Fruit fly (Drosophila melanogaster): ENCODE results near the gene Dad.
A peak's percentile ranks its signal among the peaks of the same experiment; 100 is the strongest.

Dad gene

dm6 chr3R:17039993-17040807 is 13.6 kb upstream of the Dad start, which contains the start of the genes CG18213 and Trm7-32 (continued):
- TF ChIP-seq al (GFP tag; IDR thresholded peaks at IDR 0.05) (no peak), br (optimal IDR thresholded peaks at IDR 0.05) (no peak), tll (GFP tag; optimal IDR thresholded peaks at IDR 0.05) (no peak), BEAF-32 (GFP tag; optimal IDR thresholded peaks at IDR 0.05) (peak; percentile 78), HLH54F (GFP tag; optimal IDR thresholded peaks at IDR 0.05) (peak; percentile 5), CHES-1-like (GFP tag; optimal IDR thresholded peaks at IDR 0.05) (peak; percentile 29), Sry-δ (GFP tag; optimal IDR thresholded peaks at IDR 0.05) (peak; percentile 77), vfl (GFP tag; optimal IDR thresholded peaks at IDR 0.05) (no peak), mirr (GFP tag; optimal IDR thresholded peaks at IDR 0.05) (no peak), vnd (GFP tag; IDR thresholded peaks at IDR 0.05; ENCODE audit: partially characterized antibody) (peak; percentile 86), CG5180 (GFP tag; optimal IDR thresholded peaks at IDR 0.05) (no peak), Scr (GFP tag; IDR thresholded peaks at IDR 0.05; ENCODE audit: partially characterized antibody) (peak; percentile 87), CG9817 (tag; optimal IDR thresholded peaks at IDR 0.05) (peak; percentile 35), CG9437 (GFP tag; optimal IDR thresholded peaks at IDR 0.05) (no peak), dpn (GFP tag; optimal IDR thresholded peaks at IDR 0.05) (peak in 1 of 2 experiments; percentile 34), hb (GFP tag; IDR thresholded peaks at IDR 0.05; ENCODE audit: partially characterized antibody) (peak; percentile 72), CG15479 (GFP tag; optimal IDR thresholded peaks at IDR 0.05) (no peak), CG4360 (GFP tag; IDR thresholded peaks at IDR 0.05) (no peak), tin (GFP tag; optimal IDR thresholded peaks at IDR 0.05) (peak; percentile 18), E2f2 (GFP tag; IDR thresholded peaks at IDR 0.05) (peak; percentile 80), az2 (GFP tag; optimal IDR thresholded peaks at IDR 0.05) (no peak), CG10565 (GFP tag; optimal IDR thresholded peaks at IDR 0.05) (no peak), CG2120 (GFP tag; optimal IDR thresholded peaks at IDR 0.05) (peak; percentile 59), CG7839 (tag; optimal IDR thresholded peaks at IDR 0.05) (no peak), Atf-2 (GFP tag; optimal IDR thresholded peaks at IDR 0.05) (no peak), CG9876 (GFP tag; optimal IDR thresholded peaks at IDR 0.05) (peak; percentile 15), peb (GFP tag; IDR thresholded peaks at IDR 0.05) (no peak), luna (GFP tag; optimal IDR thresholded peaks at IDR 0.05) (peak; percentile 3), CG16815 (GFP tag; optimal IDR thresholded peaks at IDR 0.05) (no peak), CG14441 (GFP tag; IDR thresholded peaks at IDR 0.05) (no peak), Dip3 (GFP tag; optimal IDR thresholded peaks at IDR 0.05) (no peak), CG10654 (GFP tag; optimal IDR thresholded peaks at IDR 0.05) (no peak), CG10366 (GFP tag; IDR thresholded peaks at IDR 0.05) (0 out of 2 replicates have a peak, but pooled peaks have one; percentile 12), dm (GFP tag; optimal IDR thresholded peaks at IDR 0.05) (no peak), knrl (GFP tag; IDR thresholded peaks at IDR 0.05; ENCODE audit: partially characterized antibody) (peak; percentile 84), Sox102F (GFP tag; optimal IDR thresholded peaks at IDR 0.05) (no peak), Hand (GFP tag; optimal IDR thresholded peaks at IDR 0.05) (no peak), Abd-B (GFP tag; optimal IDR thresholded peaks at IDR 0.05) (no peak), mld (GFP tag; IDR thresholded peaks at IDR 0.05; ENCODE audit: partially characterized antibody) (peak; percentile 80), sna (GFP tag; IDR thresholded peaks at IDR 0.05; ENCODE audit: partially characterized antibody) (peak; percentile 80), Jarid2 (GFP tag; optimal IDR thresholded peaks at IDR 0.05) (no peak), CG7786 (GFP tag; optimal IDR thresholded peaks at IDR 0.05) (no peak), CG12104 (GFP tag; optimal IDR thresholded peaks at IDR 0.05) (peak; percentile 9), bbx (GFP tag; IDR thresholded peaks at IDR 0.05; ENCODE audit: partially characterized antibody) (peak; percentile 89), CG12236 (GFP tag; optimal IDR thresholded peaks at IDR 0.05) (no peak), pzg (GFP tag; optimal IDR thresholded peaks at IDR 0.05) (peak; percentile 65), CG3065 (GFP tag; optimal IDR thresholded peaks at IDR 0.05) (no peak), toy (GFP tag; IDR thresholded peaks at IDR 0.05) (no peak), CG2116 (GFP tag; optimal IDR thresholded peaks at IDR 0.05) (peak; percentile 59)

All from whole organism, embryonic.